Worm (Caenorhabditis elegans) whole organism, L1 larva: ENCODE results near the gene nfyc-1.

ENCODE experiments used
- C04F5.9 ChIP-seq: sonication (generic microtip); optimal IDR thresholded peaks from 2 replicates; lab custom pipeline; 2016; ENCODE audit warnings: missing genetic modification characterization, missing compliant biosample characterization
- C16A3.4 ChIP-seq: fragments of 150-350 bp; optimal IDR thresholded peaks from 2 replicates; lab custom pipeline; 2014; ENCODE audit warnings: missing biosample characterization, missing genetic modification characterization
- C34B4.2 ChIP-seq: sonication (generic microtip); optimal IDR thresholded peaks from 2 replicates; lab custom pipeline; 2017; ENCODE audit warnings: mild to moderate bottlenecking, missing genetic modification characterization, missing compliant biosample characterization
- alr-1 ChIP-seq: fragments of 200-800 bp; sonication (Bioruptor generic); optimal IDR thresholded peaks from 2 replicates; lab custom pipeline; 2018; ENCODE audit warnings: borderline replicate concordance, mild to moderate bottlenecking, missing genetic modification characterization, missing compliant biosample characterization
- aly-2 ChIP-seq: fragments of 150-350 bp; optimal IDR thresholded peaks from 2 replicates; lab custom pipeline; 2014; ENCODE audit warnings: missing biosample characterization, missing genetic modification characterization
- ceh-8 ChIP-seq: fragments of 200-800 bp; sonication (Bioruptor generic); optimal IDR thresholded peaks from 2 replicates; lab custom pipeline; 2018; ENCODE audit warnings: mild to moderate bottlenecking, missing genetic modification characterization, moderate library complexity, missing compliant biosample characterization
- dsc-1 ChIP-seq: sonication (generic microtip); optimal IDR thresholded peaks from 2 replicates; lab custom pipeline; 2016; ENCODE audit warnings: mild to moderate bottlenecking, missing genetic modification characterization, missing compliant biosample characterization
- egl-13 ChIP-seq: sonication (generic microtip); optimal IDR thresholded peaks from 2 replicates; lab custom pipeline; 2016; ENCODE audit warnings: missing genotype, missing genetic modification reagents, missing genetic modification characterization, missing compliant biosample characterization
- egl-27 ChIP-seq, 2 experiments: fragments of 150-350 bp in 1 of 2; sonication (generic microtip); optimal IDR thresholded peaks; 3 replicates each; lab custom pipeline; 2017 to 2018; ENCODE audit warnings: missing biosample characterization in 2 of 2, missing genetic modification characterization in 2 of 2, missing genetic modification reagents in 2 of 2
- elt-3 ChIP-seq, 6 experiments: fragments of 150-350 bp in 1 of 6; sonication (generic microtip); optimal IDR thresholded peaks; 2 replicates each; lab custom pipeline; 2017 to 2018; ENCODE audit warnings: missing biosample characterization in 6 of 6, missing genetic modification characterization in 6 of 6, inconsistent platforms in 1 of 6
- ets-5 ChIP-seq: fragments of 200-800 bp; sonication (Bioruptor generic); IDR thresholded peaks from 2 replicates; pipeline ENCODE4 v1.3.6; 2022; ENCODE audit warnings: missing genetic modification characterization, missing compliant biosample characterization
- fkh-10 ChIP-seq: sonication (generic microtip); optimal IDR thresholded peaks from 2 replicates; lab custom pipeline; 2017; ENCODE audit warnings: missing biosample characterization, missing genetic modification reagents, missing genetic modification characterization
- fkh-4 ChIP-seq: sonication (generic microtip); optimal IDR thresholded peaks from 2 replicates; lab custom pipeline; 2016; ENCODE audit warnings: missing compliant biosample characterization, missing genetic modification characterization, borderline replicate concordance
- fkh-8 ChIP-seq: sonication (generic microtip); optimal IDR thresholded peaks from 2 replicates; lab custom pipeline; 2016; ENCODE audit warnings: mild to moderate bottlenecking, missing genetic modification characterization, missing compliant biosample characterization
- grh-1 ChIP-seq: fragments of 200-800 bp; sonication (Bioruptor generic); IDR thresholded peaks from 2 replicates; pipeline ENCODE4 v1.3.6; 2022; ENCODE audit warnings: missing genetic modification reagents, missing genetic modification characterization, missing compliant biosample characterization
- hlh-17 ChIP-seq: fragments of 200-800 bp; sonication (Bioruptor generic); optimal IDR thresholded peaks from 2 replicates; lab custom pipeline; 2018; ENCODE audit warnings: missing genetic modification characterization, mild to moderate bottlenecking, missing compliant biosample characterization, moderate library complexity, borderline replicate concordance
- hlh-4 ChIP-seq: sonication (generic microtip); optimal IDR thresholded peaks from 2 replicates; lab custom pipeline; 2016; ENCODE audit warnings: mild to moderate bottlenecking, missing genetic modification characterization, missing compliant biosample characterization
- hpl-2 ChIP-seq: fragments of 150-350 bp; optimal IDR thresholded peaks from 2 replicates; lab custom pipeline; 2014; ENCODE audit warnings: missing biosample characterization, missing genetic modification reagents, missing genetic modification characterization
- isw-1 ChIP-seq: fragments of 200-800 bp; sonication (Bioruptor generic); IDR thresholded peaks from 2 replicates; pipeline ENCODE4 v1.3.6; 2022; ENCODE audit warnings: missing genetic modification characterization, missing compliant biosample characterization
- lin-13 ChIP-seq: fragments of 150-350 bp; optimal IDR thresholded peaks from 2 replicates; lab custom pipeline; 2014; ENCODE audit warnings: missing biosample characterization, missing genetic modification reagents, missing genetic modification characterization
- lin-15B ChIP-seq: fragments of 150-350 bp; sonication (generic microtip); optimal IDR thresholded peaks from 3 replicates; lab custom pipeline; 2014; ENCODE audit warnings: missing biosample characterization, missing genetic modification characterization
- lin-35 ChIP-seq, 2 experiments: fragments of 150-350 bp; optimal IDR thresholded peaks; 2 replicates each; lab custom pipeline; 2014; ENCODE audit warnings: missing biosample characterization in 2 of 2, missing genetic modification characterization in 2 of 2, missing genetic modification reagents in 2 of 2
- lin-39 ChIP-seq: fragments of 150-350 bp; optimal IDR thresholded peaks from 2 replicates; lab custom pipeline; 2014; ENCODE audit warnings: missing biosample characterization, missing genetic modification reagents, missing genetic modification characterization
- lsy-2 ChIP-seq, 2 experiments: fragments of 150-350 bp; optimal IDR thresholded peaks; 2 replicates each; lab custom pipeline; 2014; ENCODE audit warnings: missing biosample characterization in 2 of 2, missing genetic modification characterization in 2 of 2
- mdl-1 ChIP-seq, 2 experiments: fragments of 150-350 bp; optimal IDR thresholded peaks; 2 replicates each; lab custom pipeline; 2014 to 2017; ENCODE audit warnings: missing biosample characterization in 2 of 2, missing genetic modification characterization in 2 of 2, inconsistent platforms in 1 of 2
- mep-1 ChIP-seq: fragments of 150-350 bp; optimal IDR thresholded peaks from 2 replicates; lab custom pipeline; 2014; ENCODE audit warnings: missing biosample characterization, missing genetic modification characterization
- nhr-11 ChIP-seq: fragments of 150-350 bp; optimal IDR thresholded peaks from 2 replicates; lab custom pipeline; 2014; ENCODE audit warnings: missing biosample characterization, missing genetic modification characterization
- nhr-12 ChIP-seq: sonication (generic microtip); optimal IDR thresholded peaks from 2 replicates; lab custom pipeline; 2017; ENCODE audit warnings: missing biosample characterization, missing genetic modification characterization
- nhr-19 ChIP-seq: fragments of 200-800 bp; sonication (Bioruptor generic); conservative IDR thresholded peaks from 2 replicates; pipeline ENCODE4 v1.3.6; 2022; ENCODE audit warnings: missing genetic modification characterization, missing compliant biosample characterization
- nhr-237 ChIP-seq: fragments of 150-350 bp; optimal IDR thresholded peaks from 2 replicates; lab custom pipeline; 2014; ENCODE audit warnings: missing biosample characterization, missing genetic modification characterization
- nhr-28 ChIP-seq: fragments of 150-350 bp; optimal IDR thresholded peaks from 2 replicates; lab custom pipeline; 2014; ENCODE audit warnings: missing biosample characterization, missing genetic modification characterization
- nhr-71 ChIP-seq: sonication (generic microtip); optimal IDR thresholded peaks from 2 replicates; lab custom pipeline; 2016; ENCODE audit warnings: mild to moderate bottlenecking, missing genetic modification characterization, moderate library complexity, missing compliant biosample characterization
- nhr-76 ChIP-seq: sonication (generic microtip); optimal IDR thresholded peaks from 2 replicates; lab custom pipeline; 2017; ENCODE audit warnings: missing biosample characterization, missing genetic modification characterization
- nhr-77 ChIP-seq: fragments of 150-350 bp; optimal IDR thresholded peaks from 2 replicates; lab custom pipeline; 2014; ENCODE audit warnings: missing biosample characterization, missing genetic modification characterization
- nhr-84 ChIP-seq: sonication (generic microtip); optimal IDR thresholded peaks from 2 replicates; lab custom pipeline; 2017; ENCODE audit warnings: missing biosample characterization, missing genetic modification characterization
- nhr-85 ChIP-seq: sonication (generic microtip); peaks from one replicate; lab custom pipeline; 2016; ENCODE audit warnings: missing genetic modification characterization, inconsistent platforms, missing compliant biosample characterization
- nhr-90 ChIP-seq: sonication (generic microtip); optimal IDR thresholded peaks from 2 replicates; lab custom pipeline; 2016; ENCODE audit warnings: mild to moderate bottlenecking, missing genetic modification characterization, missing compliant biosample characterization; ENCODE audit not compliant: poor library complexity
- pag-3 ChIP-seq: sonication (generic microtip); optimal IDR thresholded peaks from 2 replicates; lab custom pipeline; 2017; ENCODE audit warnings: missing genetic modification characterization, mild to moderate bottlenecking, missing compliant biosample characterization, antibody characterized with exemption, borderline replicate concordance; ENCODE audit not compliant: insufficient read depth
- pax-3 ChIP-seq: fragments of 200-800 bp; sonication (Bioruptor generic); optimal IDR thresholded peaks from 2 replicates; lab custom pipeline; 2018; ENCODE audit warnings: mild to moderate bottlenecking, missing genetic modification characterization, moderate library complexity, missing compliant biosample characterization
- rnt-1 ChIP-seq: sonication (generic microtip); optimal IDR thresholded peaks from 2 replicates; lab custom pipeline; 2016; ENCODE audit warnings: mild to moderate bottlenecking, missing genetic modification characterization, moderate library complexity, missing compliant biosample characterization
- skn-1 ChIP-seq: fragments of 150-350 bp; optimal IDR thresholded peaks from 2 replicates; lab custom pipeline; 2014; ENCODE audit warnings: missing biosample characterization, missing genetic modification characterization
- sox-4 ChIP-seq: sonication (generic microtip); optimal IDR thresholded peaks from 2 replicates; lab custom pipeline; 2016; ENCODE audit warnings: missing genetic modification characterization, missing compliant biosample characterization
- sptf-1 ChIP-seq: fragments of 150-350 bp; optimal IDR thresholded peaks from 2 replicates; lab custom pipeline; 2014; ENCODE audit warnings: missing biosample characterization, missing genetic modification characterization
- sup-37 ChIP-seq: fragments of 200-800 bp; sonication (Bioruptor generic); optimal IDR thresholded peaks from 2 replicates; lab custom pipeline; 2018; ENCODE audit warnings: mild to moderate bottlenecking, missing genetic modification characterization, missing compliant biosample characterization
- tbx-2 ChIP-seq: sonication (generic microtip); optimal IDR thresholded peaks from 2 replicates; lab custom pipeline; 2016; ENCODE audit warnings: missing genetic modification characterization, missing compliant biosample characterization
- tlp-1 ChIP-seq: fragments of 150-350 bp; optimal IDR thresholded peaks from 2 replicates; lab custom pipeline; 2014; ENCODE audit warnings: missing biosample characterization, missing genetic modification characterization
- unc-62 ChIP-seq: fragments of 150-350 bp; optimal IDR thresholded peaks from 2 replicates; lab custom pipeline; 2014; ENCODE audit warnings: missing biosample characterization, missing genetic modification reagents, missing genetic modification characterization
- unc-86 ChIP-seq: sonication (generic microtip); optimal IDR thresholded peaks from 2 replicates; lab custom pipeline; 2016; ENCODE audit warnings: missing genetic modification characterization, missing compliant biosample characterization
- xbp-1 ChIP-seq: sonication (generic microtip); optimal IDR thresholded peaks from 2 replicates; lab custom pipeline; 2016; ENCODE audit warnings: missing genetic modification characterization, missing compliant biosample characterization
- zag-1 ChIP-seq: fragments of 150-350 bp; optimal IDR thresholded peaks from 2 replicates; lab custom pipeline; 2014; ENCODE audit warnings: missing biosample characterization, missing genetic modification characterization
- zip-4 ChIP-seq: fragments of 200-800 bp; sonication (Bioruptor generic); optimal IDR thresholded peaks from 2 replicates; lab custom pipeline; 2018; ENCODE audit warnings: mild to moderate bottlenecking, missing genetic modification characterization, moderate library complexity, missing compliant biosample characterization
- ztf-11 ChIP-seq, 2 experiments: sonication (generic microtip); optimal IDR thresholded peaks; 2 replicates each; lab custom pipeline; 2016 to 2017; ENCODE audit warnings: missing genetic modification characterization in 2 of 2, missing biosample characterization in 1 of 2, missing compliant biosample characterization in 1 of 2

Gene nfyc-1

ce11 chrII:24559-24998 is 19.1 kb upstream of the nfyc-1 start, which contains the start of gene enee-1:
Gene enee-1 (plus strand): TSS chrII:24666.
- TF ChIP-seq egl-27 (tag; optimal IDR thresholded peaks at IDR 0.05; lab: Kevin White, UChicago) (no peak), skn-1 (peak; percentile 86), nhr-85 (peak; percentile 87), C04F5.9 (peak; percentile 72), nhr-237 (peak; percentile 22), fkh-8 (tag; lab: Kevin White, UChicago) (peak; percentile 87), unc-86 (tag; lab: Kevin White, UChicago) (peak; percentile 84), nhr-28 (no peak), aly-2 (tag; lab: Kevin White, UChicago) (peak; percentile 80), hlh-4 (tag; lab: Kevin White, UChicago) (no peak), lin-35 (GFP tag; optimal IDR thresholded peaks at IDR 0.05; lab: Kevin White, UChicago) (peak; percentile 98 to 100), tbx-2 (peak; percentile 88), sox-4 (tag; lab: Kevin White, UChicago) (peak; percentile 43), nhr-12 (no peak), alr-1 (tag; lab: Kevin White, UChicago) (no peak), nhr-11 (tag; lab: Kevin White, UChicago) (peak; percentile 56), lin-39 (tag; lab: Kevin White, UChicago) (peak; percentile 89), nhr-76 (tag; lab: Kevin White, UChicago) (peak; percentile 40), mep-1 (tag; lab: Kevin White, UChicago) (peak; percentile 90), ceh-8 (GFP tag; lab: Kevin White, UChicago) (no peak), sup-37 (peak; percentile 61), C16A3.4 (peak; percentile 91), sptf-1 (tag; lab: Kevin White, UChicago) (no peak), nhr-19 (GFP tag; lab: Robert Waterston, UW) (peak; percentile 84), fkh-4 (tag; lab: Kevin White, UChicago) (peak; percentile 50), zag-1 (tag; lab: Kevin White, UChicago) (peak; percentile 72), isw-1 (peak; percentile 86), hlh-17 (GFP tag; lab: Kevin White, UChicago) (no peak), nhr-84 (tag; lab: Kevin White, UChicago) (no peak), elt-3 (tag; optimal IDR thresholded peaks at IDR 0.05; lab: Kevin White, UChicago) (peak in 2 of 6 experiments; percentile 61 to 69), tlp-1 (tag; lab: Kevin White, UChicago) (no peak), unc-62 (GFP tag; lab: Kevin White, UChicago) (no peak), dsc-1 (tag; lab: Kevin White, UChicago) (peak; percentile 88), rnt-1 (peak; percentile 90), xbp-1 (tag; lab: Kevin White, UChicago) (peak; percentile 82), mdl-1 (tag; optimal IDR thresholded peaks at IDR 0.05; lab: Kevin White, UChicago) (peak in 1 of 2 experiments; percentile 80), nhr-90 (peak; percentile 72), nhr-71 (peak; percentile 93), lsy-2 (tag; optimal IDR thresholded peaks at IDR 0.05; lab: Kevin White, UChicago) (peak; percentile 89 to 95), pax-3 (tag; lab: Kevin White, UChicago) (peak; percentile 66), nhr-77 (peak; percentile 80), pag-3 (tag; lab: Kevin White, UChicago) (no peak), zip-4 (peak; percentile 32), lin-15B (tag; lab: Kevin White, UChicago) (peak; percentile 83), ztf-11 (tag; optimal IDR thresholded peaks at IDR 0.05; lab: Kevin White, UChicago) (peak in 1 of 2 experiments; percentile 74), fkh-10 (GFP tag; lab: Kevin White, UChicago) (peak; percentile 78), ets-5 (GFP tag; lab: Robert Waterston, UW) (0 out of 2 replicates have a peak, but pooled peaks have one; percentile 83), grh-1 (GFP tag; lab: Robert Waterston, UW) (peak; percentile 72), C34B4.2 (tag; lab: Kevin White, UChicago) (peak; percentile 26), egl-13 (tag; lab: Kevin White, UChicago) (peak; percentile 71), hpl-2 (GFP tag; lab: Kevin White, UChicago) (no peak), lin-13 (GFP tag; lab: Kevin White, UChicago) (peak; percentile 90)
